Worm (Caenorhabditis elegans) whole organism, mixed stage, embryonic: ENCODE results near the gene F38E1.3.

Source experiments
- M03D4.4 ChIP-seq: sonication (generic microtip); optimal IDR thresholded peaks from 2 replicates; lab custom pipeline; 2017; ENCODE audit warnings: mild to moderate bottlenecking, missing genetic modification characterization, missing compliant biosample characterization
- bed-3 ChIP-seq: fragments of 200-800 bp; sonication (Bioruptor generic); optimal IDR thresholded peaks from 3 replicates; lab custom pipeline; 2018; ENCODE audit warnings: mild to moderate bottlenecking, missing genetic modification characterization, moderate library complexity, missing compliant biosample characterization
- blmp-1 ChIP-seq: fragments of 150-350 bp; optimal IDR thresholded peaks from 2 replicates; lab custom pipeline; 2014; ENCODE audit warnings: missing biosample characterization, missing genetic modification characterization
- ceh-39 ChIP-seq: fragments of 150-350 bp; optimal IDR thresholded peaks from 2 replicates; lab custom pipeline; 2014; ENCODE audit warnings: missing biosample characterization, missing genetic modification characterization
- ceh-43 ChIP-seq: fragments of 200-800 bp; sonication (Bioruptor generic); optimal IDR thresholded peaks from 2 replicates; lab custom pipeline; 2018; ENCODE audit warnings: mild to moderate bottlenecking, missing genetic modification characterization, moderate library complexity, missing compliant biosample characterization
- ceh-83 ChIP-seq: fragments of 200-800 bp; sonication (Bioruptor generic); optimal IDR thresholded peaks from 2 replicates; lab custom pipeline; 2018; ENCODE audit warnings: mild to moderate bottlenecking, missing genetic modification characterization, missing compliant biosample characterization
- ces-1 ChIP-seq: fragments of 150-350 bp; optimal IDR thresholded peaks from 2 replicates; lab custom pipeline; 2014; ENCODE audit warnings: missing biosample characterization, missing genetic modification reagents, missing genetic modification characterization
- cnd-1 ChIP-seq: fragments of 200-800 bp; sonication (Bioruptor generic); optimal IDR thresholded peaks from 2 replicates; lab custom pipeline; 2018; ENCODE audit warnings: mild to moderate bottlenecking, missing genetic modification characterization, missing compliant biosample characterization
- drap-1 ChIP-seq: fragments of 200-800 bp; sonication (Bioruptor generic); optimal IDR thresholded peaks from 3 replicates; lab custom pipeline; 2018; ENCODE audit warnings: mild to moderate bottlenecking, missing genetic modification characterization, missing compliant biosample characterization
- elt-1 ChIP-seq: sonication (generic microtip); optimal IDR thresholded peaks from 2 replicates; lab custom pipeline; 2017; ENCODE audit warnings: missing genetic modification characterization, mild to moderate bottlenecking, missing compliant biosample characterization, antibody characterized with exemption, moderate library complexity, borderline replicate concordance; ENCODE audit not compliant: insufficient read depth
- elt-3 ChIP-seq: fragments of 150-350 bp; optimal IDR thresholded peaks from 2 replicates; lab custom pipeline; 2014; ENCODE audit warnings: missing biosample characterization, missing genetic modification characterization
- flh-1 ChIP-seq: fragments of 200-800 bp; sonication (Bioruptor generic); optimal IDR thresholded peaks from 2 replicates; lab custom pipeline; 2018; ENCODE audit warnings: mild to moderate bottlenecking, missing genetic modification characterization, moderate library complexity, missing compliant biosample characterization
- ham-2 ChIP-seq: fragments of 200-800 bp; sonication (Bioruptor generic); optimal IDR thresholded peaks from 2 replicates; lab custom pipeline; 2018; ENCODE audit warnings: mild to moderate bottlenecking, missing genetic modification characterization, missing compliant biosample characterization
- hlh-1 ChIP-seq: fragments of 150-350 bp; optimal IDR thresholded peaks from 2 replicates; lab custom pipeline; 2014; ENCODE audit warnings: missing biosample characterization, missing genetic modification reagents, missing genetic modification characterization
- lin-13 ChIP-seq: fragments of 150-350 bp; optimal IDR thresholded peaks from 2 replicates; lab custom pipeline; 2014; ENCODE audit warnings: missing biosample characterization, missing genetic modification characterization
- lin-32 ChIP-seq: fragments of 200-800 bp; sonication (Bioruptor generic); optimal IDR thresholded peaks from 2 replicates; lab custom pipeline; 2018; ENCODE audit warnings: mild to moderate bottlenecking, missing genetic modification characterization, missing compliant biosample characterization
- mab-5 ChIP-seq: fragments of 150-350 bp; optimal IDR thresholded peaks from 2 replicates; lab custom pipeline; 2014; ENCODE audit warnings: missing biosample characterization, missing genetic modification characterization
- mep-1 ChIP-seq: fragments of 150-350 bp; optimal IDR thresholded peaks from 2 replicates; lab custom pipeline; 2017; ENCODE audit warnings: missing biosample characterization, missing genetic modification reagents, missing genetic modification characterization, inconsistent platforms
- mls-2 ChIP-seq: sonication (generic microtip); optimal IDR thresholded peaks from 2 replicates; lab custom pipeline; 2016; ENCODE audit warnings: mild to moderate bottlenecking, missing genetic modification characterization, moderate library complexity, missing compliant biosample characterization
- nhr-12 ChIP-seq: fragments of 150-350 bp; optimal IDR thresholded peaks from 2 replicates; lab custom pipeline; 2014; ENCODE audit warnings: missing biosample characterization, missing genetic modification characterization
- nhr-2 ChIP-seq: fragments of 150-350 bp; optimal IDR thresholded peaks from 2 replicates; lab custom pipeline; 2014; ENCODE audit warnings: missing biosample characterization, missing genetic modification characterization
- nhr-237 ChIP-seq: fragments of 150-350 bp; optimal IDR thresholded peaks from 2 replicates; lab custom pipeline; 2014; ENCODE audit warnings: missing biosample characterization, missing genetic modification characterization
- nhr-28 ChIP-seq: fragments of 150-350 bp; optimal IDR thresholded peaks from 2 replicates; lab custom pipeline; 2014; ENCODE audit warnings: missing biosample characterization, missing genetic modification characterization
- nhr-76 ChIP-seq: sonication (generic microtip); optimal IDR thresholded peaks from 2 replicates; lab custom pipeline; 2017; ENCODE audit warnings: missing biosample characterization, missing genetic modification characterization
- pha-4 ChIP-seq: fragments of 150-350 bp; optimal IDR thresholded peaks from 2 replicates; lab custom pipeline; 2018; ENCODE audit warnings: missing biosample characterization, missing genetic modification reagents, missing genetic modification characterization
- sem-2 ChIP-seq: fragments of 200-800 bp; sonication (Bioruptor generic); optimal IDR thresholded peaks from 2 replicates; lab custom pipeline; 2018; ENCODE audit warnings: mild to moderate bottlenecking, missing genetic modification characterization, missing compliant biosample characterization
- snpc-4 ChIP-seq: fragments of 150-350 bp; optimal IDR thresholded peaks from 2 replicates; lab custom pipeline; 2014; ENCODE audit warnings: missing biosample characterization, missing genetic modification characterization
- sptf-1 ChIP-seq: sonication (generic microtip); optimal IDR thresholded peaks from 2 replicates; lab custom pipeline; 2017; ENCODE audit warnings: mild to moderate bottlenecking, missing genetic modification characterization, moderate library complexity, missing compliant biosample characterization
- tbx-8 ChIP-seq: fragments of 200-800 bp; sonication (Bioruptor generic); optimal IDR thresholded peaks from 2 replicates; lab custom pipeline; 2018; ENCODE audit warnings: mild to moderate bottlenecking, missing genetic modification characterization, moderate library complexity, missing compliant biosample characterization
- unc-120 ChIP-seq: sonication (generic microtip); optimal IDR thresholded peaks from 2 replicates; lab custom pipeline; 2017; ENCODE audit warnings: missing genetic modification characterization, missing compliant biosample characterization; ENCODE audit not compliant: poor library complexity, severe bottlenecking
- unc-39 ChIP-seq: fragments of 150-350 bp; optimal IDR thresholded peaks from 2 replicates; lab custom pipeline; 2014; ENCODE audit warnings: missing biosample characterization, missing genetic modification characterization
- unc-62 ChIP-seq: fragments of 150-350 bp; optimal IDR thresholded peaks from 2 replicates; lab custom pipeline; 2014; ENCODE audit warnings: missing biosample characterization, missing genetic modification reagents, missing genetic modification characterization
- zip-8 ChIP-seq: fragments of 150-350 bp; optimal IDR thresholded peaks from 2 replicates; lab custom pipeline; 2014; ENCODE audit warnings: missing biosample characterization, missing genetic modification characterization
- ztf-11 ChIP-seq: fragments of 150-350 bp; optimal IDR thresholded peaks from 2 replicates; lab custom pipeline; 2014; ENCODE audit warnings: missing biosample characterization, missing genetic modification characterization

Gene F38E1.3

ce11 chrV:8394357-8394850 is 18.5 kb downstream of the F38E1.3 start, which contains the start of the genes pho-6 and F52E1.3:
TSS of gene pho-6 (minus strand) at chrV:8394457.
TSS of gene F52E1.3 (plus strand) at chrV:8394800.
- TF ChIP-seq tbx-8 (GFP tag; lab: Kevin White, UChicago) (no peak), nhr-12 (no peak), snpc-4 (no peak), mep-1 (no peak), sptf-1 (tag; lab: Kevin White, UChicago) (no peak), mab-5 (tag; lab: Kevin White, UChicago) (no peak), flh-1 (no peak), nhr-28 (tag; lab: Kevin White, UChicago) (no peak), bed-3 (GFP tag; lab: Kevin White, UChicago) (no peak), lin-32 (GFP tag; lab: Kevin White, UChicago) (no peak)
- TF ChIP-seq, all 35 proteins: peak for 0

DNA sequence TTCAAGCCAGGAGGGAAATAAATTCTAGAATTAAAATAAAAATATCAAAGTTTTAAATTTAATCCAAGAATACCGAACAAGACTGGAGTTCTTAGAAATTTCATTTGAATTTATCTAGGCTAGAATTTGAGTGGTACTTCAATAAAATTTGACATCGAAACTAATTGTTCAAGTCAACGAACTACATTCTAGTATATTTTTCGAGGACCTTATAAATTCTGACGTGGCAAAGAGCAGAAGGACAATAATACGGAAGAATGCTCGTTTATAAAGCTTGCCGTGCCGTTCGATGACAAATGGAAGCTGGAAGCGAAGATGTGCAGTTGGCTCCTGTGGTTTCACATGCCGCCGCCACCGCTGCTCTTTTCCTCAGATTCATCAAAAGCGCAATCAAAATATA is 24.9 kb downstream of the F38E1.3 start:
- TF ChIP-seq ceh-83 (GFP tag; lab: Kevin White, UChicago) (no peak), sptf-1 (tag; lab: Kevin White, UChicago) (no peak), elt-1 (tag; lab: Kevin White, UChicago) (no peak), nhr-2 (tag; lab: Kevin White, UChicago) (no peak), ceh-43 (GFP tag; lab: Kevin White, UChicago) (no peak), tbx-8 (GFP tag; lab: Kevin White, UChicago) (no peak), snpc-4 (no peak), blmp-1 (tag; lab: Kevin White, UChicago) (no peak), ces-1 (no peak), lin-13 (tag; lab: Kevin White, UChicago) (no peak), M03D4.4 (no peak), elt-3 (no peak), nhr-237 (tag; lab: Kevin White, UChicago) (no peak), ztf-11 (tag; lab: Kevin White, UChicago) (no peak), bed-3 (GFP tag; lab: Kevin White, UChicago) (no peak), nhr-12 (no peak), flh-1 (no peak), lin-32 (GFP tag; lab: Kevin White, UChicago) (no peak), unc-120 (no peak), mls-2 (no peak)

ce11 chrV:8401267-8401666 is 25.3 kb downstream of the F38E1.3 start:
- TF ChIP-seq nhr-76 (tag; lab: Kevin White, UChicago) (no peak), zip-8 (no peak), ceh-43 (GFP tag; lab: Kevin White, UChicago) (no peak), bed-3 (GFP tag; lab: Kevin White, UChicago) (no peak), nhr-2 (tag; lab: Kevin White, UChicago) (no peak), hlh-1 (tag; lab: Kevin White, UChicago) (no peak)
- TF ChIP-seq, all 35 proteins: peak for 0

DNA sequence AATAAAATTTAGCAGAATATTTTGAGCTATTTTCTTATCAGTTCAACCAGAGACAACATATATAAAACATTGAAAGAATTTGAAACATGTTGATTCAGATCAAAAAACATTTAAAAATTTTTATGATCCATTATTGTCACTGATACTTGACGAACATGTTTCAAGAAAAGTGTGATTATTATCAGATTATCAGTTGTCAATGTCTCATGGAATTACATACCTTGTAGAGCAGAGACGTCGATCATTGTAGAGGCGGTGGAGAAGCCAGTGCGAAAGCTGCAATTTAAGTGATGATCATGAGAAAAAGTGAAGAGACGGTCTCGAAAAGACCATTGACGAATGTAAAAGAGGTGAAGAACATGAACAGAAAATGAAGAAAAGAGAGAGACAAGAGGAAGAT is 26.4 kb downstream of the F38E1.3 start, which contains the start of gene F52E1.9:
TSS of gene F52E1.9 (minus strand) at position 278 of the 400 bp plus-strand sequence.
- TF ChIP-seq mep-1 (no peak), nhr-2 (tag; lab: Kevin White, UChicago) (no peak), elt-3 (no peak), bed-3 (GFP tag; lab: Kevin White, UChicago) (no peak), snpc-4 (no peak), ceh-83 (GFP tag; lab: Kevin White, UChicago) (no peak), sptf-1 (tag; lab: Kevin White, UChicago) (no peak), ceh-39 (no peak), pha-4 (no peak), unc-62 (no peak), nhr-76 (tag; lab: Kevin White, UChicago) (no peak), mls-2 (no peak), ceh-43 (GFP tag; lab: Kevin White, UChicago) (no peak), unc-39 (no peak)

ce11 chrV:8403152-8403551 is 27.2 kb downstream of the F38E1.3 start:
- TF ChIP-seq ceh-43 (GFP tag; lab: Kevin White, UChicago) (no peak), ham-2 (no peak), mab-5 (tag; lab: Kevin White, UChicago) (no peak), ztf-11 (tag; lab: Kevin White, UChicago) (no peak), M03D4.4 (no peak), ces-1 (no peak), drap-1 (no peak), bed-3 (GFP tag; lab: Kevin White, UChicago) (no peak), ceh-83 (GFP tag; lab: Kevin White, UChicago) (no peak), cnd-1 (tag; lab: Kevin White, UChicago) (no peak), snpc-4 (no peak), unc-120 (no peak), ceh-39 (no peak), sem-2 (GFP tag; lab: Kevin White, UChicago) (no peak), nhr-76 (tag; lab: Kevin White, UChicago) (no peak), blmp-1 (tag; lab: Kevin White, UChicago) (no peak), unc-62 (no peak), elt-3 (no peak), nhr-28 (tag; lab: Kevin White, UChicago) (no peak)
